Worm (Caenorhabditis elegans) whole organism, L1 larva: Measurements from ENCODE around the gene C13F10.5.

Experiments
- C34B4.2 ChIP-seq: sonication (generic microtip); optimal IDR thresholded peaks from 2 replicates; lab custom pipeline; 2017; ENCODE audit warnings: mild to moderate bottlenecking, missing genetic modification characterization, missing compliant biosample characterization
- egl-13 ChIP-seq: sonication (generic microtip); optimal IDR thresholded peaks from 2 replicates; lab custom pipeline; 2016; ENCODE audit warnings: missing genotype, missing genetic modification reagents, missing genetic modification characterization, missing compliant biosample characterization
- lsy-2 ChIP-seq, 2 experiments: fragments of 150-350 bp; optimal IDR thresholded peaks; 2 replicates each; lab custom pipeline; 2014; ENCODE audit warnings: missing biosample characterization in 2 of 2, missing genetic modification characterization in 2 of 2
- mab-9 ChIP-seq: fragments of 200-800 bp; sonication (Bioruptor generic); IDR thresholded peaks from 2 replicates; pipeline ENCODE4 v1.3.6; 2022; ENCODE audit warnings: missing genetic modification reagents, missing genetic modification characterization, missing compliant biosample characterization
- snpc-4 ChIP-seq: fragments of 150-350 bp; optimal IDR thresholded peaks from 2 replicates; lab custom pipeline; 2014; ENCODE audit warnings: missing biosample characterization, missing genetic modification characterization
- unc-130 ChIP-seq: fragments of 150-350 bp; optimal IDR thresholded peaks from 2 replicates; lab custom pipeline; 2017; ENCODE audit warnings: missing biosample characterization, missing genetic modification characterization, inconsistent platforms
- unc-62 ChIP-seq: fragments of 150-350 bp; optimal IDR thresholded peaks from 2 replicates; lab custom pipeline; 2014; ENCODE audit warnings: missing biosample characterization, missing genetic modification reagents, missing genetic modification characterization

DNA sequence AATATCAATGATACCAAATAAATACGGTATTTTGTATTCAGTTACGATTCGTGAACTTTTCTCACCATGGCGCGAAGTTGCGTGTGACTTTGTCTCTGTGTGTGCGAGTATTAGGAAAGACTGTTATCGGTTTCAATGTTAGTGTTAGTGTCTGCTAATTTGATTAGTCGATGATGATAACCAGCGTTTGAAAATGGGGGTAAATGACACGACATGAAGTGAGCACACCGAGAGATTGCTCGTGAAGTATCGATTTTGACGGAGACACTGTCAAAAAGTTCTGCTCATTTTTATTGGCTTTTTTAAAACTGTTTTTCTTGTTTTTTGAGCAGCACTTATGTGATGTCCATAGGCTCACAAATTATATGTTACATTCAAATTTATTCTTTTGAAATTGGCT, 20.5 kb downstream of the C13F10.5 start:
- TF ChIP-seq C34B4.2 (tag; lab: Kevin White, UChicago): no peak
- no peak for TF ChIP-seq mab-9 (GFP tag; lab: Robert Waterston, UW)
- TF ChIP-seq snpc-4 (tag; lab: Kevin White, UChicago): no peak
- TF ChIP-seq egl-13 (tag; lab: Kevin White, UChicago): no peak
- no peak for TF ChIP-seq lsy-2 (tag; optimal IDR thresholded peaks at IDR 0.05; lab: Kevin White, UChicago)
- TF ChIP-seq unc-130: no peak
- no peak for TF ChIP-seq unc-62 (GFP tag; lab: Kevin White, UChicago)
